Fruit fly (Drosophila melanogaster) whole organism, prepupa: Measurements from ENCODE around the gene CG9743.

Experiments
- Blimp-1 ChIP-seq: fragments of 200-800 bp; sonication (Bioruptor generic); optimal IDR thresholded peaks from 3 replicates; lab custom pipeline; 2017; ENCODE audit warnings: missing biosample characterization, missing genetic modification characterization, mild to moderate bottlenecking, moderate library complexity, missing genetic modification reagents
- CG10669 ChIP-seq: fragments of 200-800 bp; sonication (Bioruptor generic); optimal IDR thresholded peaks from 3 replicates; lab custom pipeline; 2018; ENCODE audit warnings: missing biosample characterization, mild to moderate bottlenecking, missing genetic modification characterization, moderate library complexity
- CG11294 ChIP-seq: fragments of 200-800 bp; sonication (Bioruptor generic); IDR thresholded peaks from 2 replicates; pipeline ENCODE4 v1.3.6; 2022; ENCODE audit warnings: missing biosample characterization, missing genetic modification characterization
- CG15336 ChIP-seq: fragments of 200-800 bp; sonication (Bioruptor generic); IDR thresholded peaks from 2 replicates; pipeline ENCODE4 v1.3.6; 2022; ENCODE audit warnings: missing biosample characterization, missing genetic modification characterization
- CG16779 ChIP-seq: fragments of 200-800 bp; sonication (Bioruptor generic); optimal IDR thresholded peaks from 3 replicates; lab custom pipeline; 2017; ENCODE audit warnings: missing biosample characterization, mild to moderate bottlenecking, missing genetic modification characterization
- CG3032 ChIP-seq: fragments of 200-800 bp; optimal IDR thresholded peaks from 2 replicates; lab custom pipeline; 2019; ENCODE audit warnings: missing biosample characterization, mild to moderate bottlenecking, missing genetic modification characterization, moderate library complexity
- CG31627 ChIP-seq: fragments of 200-800 bp; sonication (Bioruptor generic); optimal IDR thresholded peaks from 3 replicates; lab custom pipeline; 2016; ENCODE audit warnings: missing biosample characterization, missing genetic modification characterization
- CG32006 ChIP-seq: fragments of 200-800 bp; sonication (Bioruptor generic); optimal IDR thresholded peaks from 3 replicates; lab custom pipeline; 2017; ENCODE audit warnings: missing biosample characterization, mild to moderate bottlenecking, missing genetic modification characterization
- CG34406 ChIP-seq: fragments of 200-800 bp; sonication (Bioruptor generic); optimal IDR thresholded peaks from 3 replicates; lab custom pipeline; 2016; ENCODE audit warnings: missing biosample characterization, missing genetic modification characterization
- CG3919 ChIP-seq: fragments of 200-800 bp; sonication (Bioruptor generic); optimal IDR thresholded peaks from 3 replicates; lab custom pipeline; 2016; ENCODE audit warnings: missing biosample characterization, missing genetic modification characterization
- CG4318 ChIP-seq: fragments of 200-800 bp; sonication (Bioruptor generic); optimal IDR thresholded peaks from 3 replicates; lab custom pipeline; 2017; ENCODE audit warnings: missing biosample characterization, mild to moderate bottlenecking, missing genetic modification characterization
- CG6163 ChIP-seq: fragments of 200-800 bp; sonication (Bioruptor generic); IDR thresholded peaks from 3 replicates; pipeline ENCODE4 v1.3.6; 2022; ENCODE audit warnings: missing biosample characterization, missing genetic modification characterization
- CG6276 ChIP-seq: fragments of 200-800 bp; sonication (Bioruptor generic); optimal IDR thresholded peaks from 2 replicates; lab custom pipeline; 2017; ENCODE audit warnings: missing biosample characterization, mild to moderate bottlenecking, missing genetic modification characterization
- CG6808 ChIP-seq: fragments of 200-800 bp; sonication (Bioruptor generic); optimal IDR thresholded peaks from 3 replicates; lab custom pipeline; 2017; ENCODE audit warnings: missing biosample characterization, missing genetic modification characterization, mild to moderate bottlenecking, moderate library complexity, missing genetic modification reagents
- CG6854 ChIP-seq: fragments of 200-800 bp; sonication (Bioruptor generic); optimal IDR thresholded peaks from 2 replicates; lab custom pipeline; 2017; ENCODE audit warnings: missing biosample characterization, mild to moderate bottlenecking, missing genetic modification characterization
- CG7368 ChIP-seq: fragments of 200-800 bp; sonication (Bioruptor generic); optimal IDR thresholded peaks from 3 replicates; lab custom pipeline; 2016; ENCODE audit warnings: missing biosample characterization, missing genetic modification characterization
- CG8119 ChIP-seq: fragments of 200-800 bp; sonication (Bioruptor generic); IDR thresholded peaks from 3 replicates; pipeline ENCODE4 v1.3.6; 2022; ENCODE audit warnings: missing biosample characterization, missing genetic modification characterization
- CG8632 ChIP-seq: fragments of 200-800 bp; sonication (Bioruptor generic); optimal IDR thresholded peaks from 3 replicates; lab custom pipeline; 2016; ENCODE audit warnings: missing biosample characterization, missing genetic modification characterization
- CG9139 ChIP-seq: fragments of 200-800 bp; sonication (Bioruptor generic); optimal IDR thresholded peaks from 3 replicates; lab custom pipeline; 2017; ENCODE audit warnings: missing biosample characterization, mild to moderate bottlenecking, missing genetic modification characterization
- Eip78C ChIP-seq: fragments of 200-800 bp; sonication (Bioruptor generic); peaks from one replicate; lab custom pipeline; 2016; ENCODE audit warnings: missing biosample characterization, missing genetic modification characterization
- Eip93F ChIP-seq: fragments of 200-800 bp; sonication (Bioruptor generic); optimal IDR thresholded peaks from 2 replicates; lab custom pipeline; 2016; ENCODE audit warnings: missing biosample characterization, mild to moderate bottlenecking, missing genetic modification characterization
- Ets21C ChIP-seq: fragments of 200-800 bp; sonication (Bioruptor generic); optimal IDR thresholded peaks from 3 replicates; lab custom pipeline; 2016; ENCODE audit warnings: missing biosample characterization, missing genetic modification characterization
- Gug ChIP-seq: fragments of 200-800 bp; sonication (Bioruptor generic); IDR thresholded peaks from 2 replicates; pipeline ENCODE4 v1.3.6; 2022; ENCODE audit warnings: missing biosample characterization, missing genetic modification characterization
- Hr38 ChIP-seq: sonication (Bioruptor generic); optimal IDR thresholded peaks from 2 replicates; lab custom pipeline; 2016; ENCODE audit warnings: missing biosample characterization, missing genetic modification characterization
- Hr39 ChIP-seq: fragments of 200-800 bp; sonication (Bioruptor generic); optimal IDR thresholded peaks from 2 replicates; lab custom pipeline; 2016; ENCODE audit warnings: missing biosample characterization, missing genetic modification characterization
- Hr4 ChIP-seq: fragments of 200-800 bp; sonication (Bioruptor generic); optimal IDR thresholded peaks from 3 replicates; lab custom pipeline; 2016; ENCODE audit warnings: missing biosample characterization, missing genetic modification characterization
- Lpt ChIP-seq: fragments of 200-800 bp; sonication (Bioruptor generic); optimal IDR thresholded peaks from 3 replicates; lab custom pipeline; 2016; ENCODE audit warnings: missing biosample characterization, missing genetic modification characterization
- Smox ChIP-seq: fragments of 200-800 bp; sonication (Bioruptor generic); optimal IDR thresholded peaks from 3 replicates; lab custom pipeline; 2016; ENCODE audit warnings: missing biosample characterization, missing genetic modification characterization
- Sox102F ChIP-seq: fragments of 200-800 bp; sonication (Bioruptor generic); optimal IDR thresholded peaks from 2 replicates; lab custom pipeline; 2016; ENCODE audit warnings: missing biosample characterization, mild to moderate bottlenecking, missing genetic modification characterization
- Sox14 ChIP-seq: fragments of 200-800 bp; sonication (Bioruptor generic); optimal IDR thresholded peaks from 3 replicates; lab custom pipeline; 2016; ENCODE audit warnings: missing biosample characterization, missing genetic modification characterization
- Sox15 ChIP-seq: fragments of 200-800 bp; sonication (Bioruptor generic); optimal IDR thresholded peaks from 3 replicates; lab custom pipeline; 2016; ENCODE audit warnings: missing biosample characterization, missing genetic modification characterization
- achi ChIP-seq: fragments of 200-800 bp; sonication (Bioruptor generic); optimal IDR thresholded peaks from 3 replicates; lab custom pipeline; 2016; ENCODE audit warnings: missing biosample characterization, missing genetic modification characterization
- acj6 ChIP-seq: fragments of 200-800 bp; sonication (Bioruptor generic); optimal IDR thresholded peaks from 3 replicates; lab custom pipeline; 2016; ENCODE audit warnings: missing biosample characterization, missing genetic modification characterization
- cyc ChIP-seq: fragments of 200-800 bp; sonication (Bioruptor generic); optimal IDR thresholded peaks from 3 replicates; lab custom pipeline; 2016; ENCODE audit warnings: missing biosample characterization, missing genetic modification characterization
- dsx ChIP-seq: fragments of 200-800 bp; optimal IDR thresholded peaks from 3 replicates; lab custom pipeline; 2019; ENCODE audit warnings: missing biosample characterization, mild to moderate bottlenecking, missing genetic modification characterization, moderate library complexity; ENCODE audit not compliant: poor library complexity, severe bottlenecking
- eg ChIP-seq: fragments of 200-800 bp; sonication (Bioruptor generic); IDR thresholded peaks from 3 replicates; pipeline ENCODE4 v1.3.6; 2022; ENCODE audit warnings: missing biosample characterization, missing genetic modification characterization
- fd85E ChIP-seq: fragments of 200-800 bp; sonication (Bioruptor generic); optimal IDR thresholded peaks from 3 replicates; lab custom pipeline; 2016; ENCODE audit warnings: missing biosample characterization, missing genetic modification characterization
- fkh ChIP-seq: fragments of 200-800 bp; sonication (Bioruptor generic); optimal IDR thresholded peaks from 3 replicates; lab custom pipeline; 2017; ENCODE audit warnings: missing biosample characterization, mild to moderate bottlenecking, missing genetic modification characterization, moderate library complexity
- net ChIP-seq: fragments of 200-800 bp; sonication (Bioruptor generic); optimal IDR thresholded peaks from 3 replicates; lab custom pipeline; 2016; ENCODE audit warnings: missing biosample characterization, missing genetic modification characterization
- pdm3 ChIP-seq: fragments of 200-800 bp; sonication (Bioruptor generic); optimal IDR thresholded peaks from 3 replicates; lab custom pipeline; 2016; ENCODE audit warnings: missing biosample characterization, missing genetic modification characterization
- salr ChIP-seq, 2 experiments: fragments of 200-800 bp; sonication (Bioruptor generic); optimal IDR thresholded peaks; 3 replicates each; lab custom pipeline; 2016 to 2018; ENCODE audit warnings: missing biosample characterization in 2 of 2, missing genetic modification characterization in 2 of 2, mild to moderate bottlenecking in 1 of 2
- spab ChIP-seq: fragments of 200-800 bp; sonication (Bioruptor generic); optimal IDR thresholded peaks from 2 replicates; lab custom pipeline; 2017; ENCODE audit warnings: missing biosample characterization, mild to moderate bottlenecking, missing genetic modification characterization, missing genetic modification reagents
- ss ChIP-seq, 2 experiments: fragments of 200-800 bp; sonication (Bioruptor generic); optimal IDR thresholded peaks; 2 replicates in 1 of 2; 3 replicates in 1 of 2; lab custom pipeline; 2017 to 2018; ENCODE audit warnings: mild to moderate bottlenecking in 2 of 2, missing biosample characterization in 2 of 2, missing genetic modification characterization in 2 of 2, moderate library complexity in 1 of 2
- svp ChIP-seq: fragments of 200-800 bp; sonication (Bioruptor generic); peaks from one replicate; lab custom pipeline; 2016; ENCODE audit warnings: missing biosample characterization, missing genetic modification characterization
- topi ChIP-seq: fragments of 200-800 bp; sonication (Bioruptor generic); optimal IDR thresholded peaks from 3 replicates; lab custom pipeline; 2016; ENCODE audit warnings: missing biosample characterization, missing genetic modification characterization
- vri ChIP-seq: fragments of 200-800 bp; sonication (Bioruptor generic); optimal IDR thresholded peaks from 3 replicates; lab custom pipeline; 2016; ENCODE audit warnings: missing biosample characterization, mild to moderate bottlenecking, missing genetic modification characterization

Gene CG9743

dm6 chr3R:30245739-30246589 is 43.2 kb upstream of the CG9743 start (continued):
- TF ChIP-seq topi (GFP tag; lab: Kevin White, UChicago) = peak; percentile 41
- TF ChIP-seq CG11294 (GFP tag; lab: Robert Waterston, UW) = no peak
- TF ChIP-seq svp (GFP tag; lab: Kevin White, UChicago) = peak; percentile 80
- no peak for TF ChIP-seq CG6276 (GFP tag; lab: Kevin White, UChicago)
- peak; percentile 9 for TF ChIP-seq spab
- peak; percentile 86 for TF ChIP-seq Eip78C (GFP tag; lab: Kevin White, UChicago)

DNA sequence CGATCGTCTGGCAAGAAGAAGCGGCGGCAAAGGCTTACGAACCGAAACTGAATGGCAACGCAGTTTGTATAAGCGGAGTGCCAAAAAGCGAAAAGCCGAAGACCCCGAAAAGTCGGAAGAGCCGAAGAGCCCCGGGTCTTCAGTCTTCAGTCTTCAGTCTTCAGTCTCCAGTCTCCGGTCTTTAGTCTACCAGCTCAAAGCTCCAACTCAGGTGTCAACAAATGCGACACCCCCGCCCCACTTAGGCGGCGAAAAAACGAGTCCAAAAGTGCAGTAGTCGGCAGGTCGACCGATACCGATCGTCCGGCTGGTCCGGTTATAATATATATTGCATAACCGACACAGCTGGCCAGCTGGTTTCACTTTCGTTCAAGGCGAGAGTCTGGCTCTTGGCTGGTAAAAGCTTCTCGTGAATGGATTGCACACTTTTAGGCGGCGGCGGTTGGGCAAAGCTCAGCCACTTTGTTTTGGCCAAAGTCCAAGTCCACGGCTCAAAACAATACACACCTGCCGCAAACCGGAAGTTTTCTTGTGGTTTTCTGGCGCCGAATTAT is 40.5 kb upstream of the CG9743 start, which contains the start of gene CG9737:
Gene CG9737 (minus strand): TSS at position 51 of the 554 bp plus-strand sequence.
- TF ChIP-seq Hr39 (GFP tag; lab: Kevin White, UChicago) (no peak), Eip93F (peak; percentile 27), Smox (GFP tag; lab: Kevin White, UChicago) (peak; percentile 23), Sox14 (GFP tag; lab: Kevin White, UChicago) (peak; percentile 73), ss (GFP tag; optimal IDR thresholded peaks at IDR 0.05; lab: Kevin White, UChicago) (peak; percentile 86 to 92), vri (peak; percentile 99), CG6808 (GFP tag; lab: Kevin White, UChicago) (peak; percentile 85), CG8119 (GFP tag; lab: Robert Waterston, UW) (peak; percentile 65; the same call in 2 of the 3 replicates), acj6 (no peak), CG32006 (GFP tag; lab: Kevin White, UChicago) (peak; percentile 50), CG3919 (GFP tag; lab: Kevin White, UChicago) (peak; percentile 80), Eip78C (GFP tag; lab: Kevin White, UChicago) (peak; percentile 90), CG8632 (no peak), Blimp-1 (GFP tag; lab: Kevin White, UChicago) (peak; percentile 100), fd85E (GFP tag; lab: Kevin White, UChicago) (peak; percentile 0), CG3032 (tag; lab: Kevin White, UChicago) (peak; percentile 24), pdm3 (peak; percentile 43), CG6163 (GFP tag; lab: Robert Waterston, UW) (peak; percentile 64; the same call in 2 of the 3 replicates), CG6276 (GFP tag; lab: Kevin White, UChicago) (peak; percentile 92), Ets21C (GFP tag; lab: Kevin White, UChicago) (no peak), CG10669 (peak; percentile 61), CG34406 (GFP tag; lab: Kevin White, UChicago) (peak; percentile 29), cyc (peak; percentile 27), Hr38 (GFP tag; lab: Kevin White, UChicago) (no peak), eg (peak; percentile 82), CG4318 (GFP tag; lab: Kevin White, UChicago) (no peak), CG9139 (GFP tag; lab: Kevin White, UChicago) (peak; percentile 89), CG16779 (tag; lab: Kevin White, UChicago) (peak; percentile 84), net (GFP tag; lab: Kevin White, UChicago) (peak; percentile 91), Lpt (GFP tag; lab: Kevin White, UChicago) (peak; percentile 61), CG11294 (GFP tag; lab: Robert Waterston, UW) (no peak), svp (GFP tag; lab: Kevin White, UChicago) (peak; percentile 84), Sox15 (GFP tag; lab: Kevin White, UChicago) (no peak), topi (GFP tag; lab: Kevin White, UChicago) (peak; percentile 67), CG7368 (GFP tag; lab: Kevin White, UChicago) (peak; percentile 60), dsx (GFP tag; lab: Kevin White, UChicago) (peak; percentile 63), spab (peak; percentile 71), CG31627 (no peak), Gug (GFP tag; lab: Robert Waterston, UW) (no peak), Hr4 (GFP tag; lab: Kevin White, UChicago) (peak; percentile 54), Sox102F (GFP tag; lab: Kevin White, UChicago) (peak; percentile 72), salr (GFP tag; optimal IDR thresholded peaks at IDR 0.05; lab: Kevin White, UChicago) (peak; percentile 15 to 30), CG6854 (GFP tag; lab: Kevin White, UChicago) (peak; percentile 98), CG15336 (GFP tag; lab: Robert Waterston, UW) (peak; percentile 62; the same call in 1 of the 2 replicates), achi (peak; percentile 20), fkh (no peak)
